Worm (Caenorhabditis elegans) whole organism, L1 larva: ENCODE data around the gene Y46G5A.34.

Experiments used
- C16A3.4 ChIP-seq: fragments of 150-350 bp; optimal IDR thresholded peaks from 2 replicates; lab custom pipeline; 2014; ENCODE audit warnings: missing biosample characterization, missing genetic modification characterization
- C34B4.2 ChIP-seq: sonication (generic microtip); optimal IDR thresholded peaks from 2 replicates; lab custom pipeline; 2017; ENCODE audit warnings: mild to moderate bottlenecking, missing genetic modification characterization, missing compliant biosample characterization
- F16B12.6 ChIP-seq: fragments of 150-350 bp; optimal IDR thresholded peaks from 2 replicates; lab custom pipeline; 2014; ENCODE audit warnings: missing biosample characterization, missing genetic modification characterization
- Y116A8C.19 ChIP-seq: sonication (generic microtip); optimal IDR thresholded peaks from 2 replicates; lab custom pipeline; 2016; ENCODE audit warnings: missing compliant biosample characterization, missing genetic modification characterization, borderline replicate concordance
- alr-1 ChIP-seq: fragments of 200-800 bp; sonication (Bioruptor generic); optimal IDR thresholded peaks from 2 replicates; lab custom pipeline; 2018; ENCODE audit warnings: borderline replicate concordance, mild to moderate bottlenecking, missing genetic modification characterization, missing compliant biosample characterization
- ceh-8 ChIP-seq: fragments of 200-800 bp; sonication (Bioruptor generic); optimal IDR thresholded peaks from 2 replicates; lab custom pipeline; 2018; ENCODE audit warnings: mild to moderate bottlenecking, missing genetic modification characterization, moderate library complexity, missing compliant biosample characterization
- ceh-82 ChIP-seq, 3 experiments: fragments of 150-350 bp in 1 of 3; sonication (generic microtip) in 2 of 3; optimal IDR thresholded peaks; 2 replicates each; lab custom pipeline; 2014 to 2017; ENCODE audit warnings: missing biosample characterization in 3 of 3, missing genetic modification characterization in 3 of 3
- dpl-1 ChIP-seq, 3 experiments: fragments of 150-350 bp in 2 of 3; sonication (generic microtip) in 1 of 3; optimal IDR thresholded peaks; 2 replicates each; lab custom pipeline; 2014 to 2017; ENCODE audit warnings: missing biosample characterization in 3 of 3, missing genetic modification characterization in 3 of 3, missing genetic modification reagents in 3 of 3
- efl-3 ChIP-seq: fragments of 200-800 bp; sonication (Bioruptor generic); optimal IDR thresholded peaks from 2 replicates; lab custom pipeline; 2018; ENCODE audit warnings: mild to moderate bottlenecking, missing genetic modification characterization, missing compliant biosample characterization
- egl-27 ChIP-seq, 2 experiments: fragments of 150-350 bp in 1 of 2; sonication (generic microtip); optimal IDR thresholded peaks; 3 replicates each; lab custom pipeline; 2017 to 2018; ENCODE audit warnings: missing biosample characterization in 2 of 2, missing genetic modification characterization in 2 of 2, missing genetic modification reagents in 2 of 2
- fkh-4 ChIP-seq: sonication (generic microtip); optimal IDR thresholded peaks from 2 replicates; lab custom pipeline; 2016; ENCODE audit warnings: missing compliant biosample characterization, missing genetic modification characterization, borderline replicate concordance
- fos-1 ChIP-seq: fragments of 150-350 bp; optimal IDR thresholded peaks from 2 replicates; lab custom pipeline; 2014; ENCODE audit warnings: missing biosample characterization, missing genetic modification characterization
- grh-1 ChIP-seq: fragments of 200-800 bp; sonication (Bioruptor generic); IDR thresholded peaks from 2 replicates; pipeline ENCODE4 v1.3.6; 2022; ENCODE audit warnings: missing genetic modification reagents, missing genetic modification characterization, missing compliant biosample characterization
- hlh-4 ChIP-seq: sonication (generic microtip); optimal IDR thresholded peaks from 2 replicates; lab custom pipeline; 2016; ENCODE audit warnings: mild to moderate bottlenecking, missing genetic modification characterization, missing compliant biosample characterization
- isw-1 ChIP-seq: fragments of 200-800 bp; sonication (Bioruptor generic); IDR thresholded peaks from 2 replicates; pipeline ENCODE4 v1.3.6; 2022; ENCODE audit warnings: missing genetic modification characterization, missing compliant biosample characterization
- lin-13 ChIP-seq: fragments of 150-350 bp; optimal IDR thresholded peaks from 2 replicates; lab custom pipeline; 2014; ENCODE audit warnings: missing biosample characterization, missing genetic modification reagents, missing genetic modification characterization
- lin-39 ChIP-seq: fragments of 150-350 bp; optimal IDR thresholded peaks from 2 replicates; lab custom pipeline; 2014; ENCODE audit warnings: missing biosample characterization, missing genetic modification reagents, missing genetic modification characterization
- mdl-1 ChIP-seq, 2 experiments: fragments of 150-350 bp; optimal IDR thresholded peaks; 2 replicates each; lab custom pipeline; 2014 to 2017; ENCODE audit warnings: missing biosample characterization in 2 of 2, missing genetic modification characterization in 2 of 2, inconsistent platforms in 1 of 2
- nhr-19 ChIP-seq: fragments of 200-800 bp; sonication (Bioruptor generic); conservative IDR thresholded peaks from 2 replicates; pipeline ENCODE4 v1.3.6; 2022; ENCODE audit warnings: missing genetic modification characterization, missing compliant biosample characterization
- nhr-20 ChIP-seq: sonication (generic microtip); optimal IDR thresholded peaks from 2 replicates; lab custom pipeline; 2016; ENCODE audit warnings: mild to moderate bottlenecking, missing genetic modification characterization, missing compliant biosample characterization
- nhr-237 ChIP-seq: fragments of 150-350 bp; optimal IDR thresholded peaks from 2 replicates; lab custom pipeline; 2014; ENCODE audit warnings: missing biosample characterization, missing genetic modification characterization
- nhr-77 ChIP-seq: fragments of 150-350 bp; optimal IDR thresholded peaks from 2 replicates; lab custom pipeline; 2014; ENCODE audit warnings: missing biosample characterization, missing genetic modification characterization
- nhr-85 ChIP-seq: sonication (generic microtip); peaks from one replicate; lab custom pipeline; 2016; ENCODE audit warnings: missing genetic modification characterization, inconsistent platforms, missing compliant biosample characterization
- skn-1 ChIP-seq: fragments of 150-350 bp; optimal IDR thresholded peaks from 2 replicates; lab custom pipeline; 2014; ENCODE audit warnings: missing biosample characterization, missing genetic modification characterization
- snu-23 ChIP-seq: sonication (generic microtip); optimal IDR thresholded peaks from 2 replicates; lab custom pipeline; 2016; ENCODE audit warnings: missing genetic modification characterization, missing compliant biosample characterization
- sox-4 ChIP-seq: sonication (generic microtip); optimal IDR thresholded peaks from 2 replicates; lab custom pipeline; 2016; ENCODE audit warnings: missing genetic modification characterization, missing compliant biosample characterization
- sup-37 ChIP-seq: fragments of 200-800 bp; sonication (Bioruptor generic); optimal IDR thresholded peaks from 2 replicates; lab custom pipeline; 2018; ENCODE audit warnings: mild to moderate bottlenecking, missing genetic modification characterization, missing compliant biosample characterization
- tbx-2 ChIP-seq: sonication (generic microtip); optimal IDR thresholded peaks from 2 replicates; lab custom pipeline; 2016; ENCODE audit warnings: missing genetic modification characterization, missing compliant biosample characterization
- unc-130 ChIP-seq: fragments of 150-350 bp; optimal IDR thresholded peaks from 2 replicates; lab custom pipeline; 2017; ENCODE audit warnings: missing biosample characterization, missing genetic modification characterization, inconsistent platforms
- unc-62 ChIP-seq: fragments of 150-350 bp; optimal IDR thresholded peaks from 2 replicates; lab custom pipeline; 2014; ENCODE audit warnings: missing biosample characterization, missing genetic modification reagents, missing genetic modification characterization
- unc-98 ChIP-seq: fragments of 200-800 bp; sonication (Bioruptor generic); IDR thresholded peaks from 2 replicates; pipeline ENCODE4 v1.3.6; 2022; ENCODE audit warnings: missing genetic modification characterization, missing compliant biosample characterization
- ztf-11 ChIP-seq, 2 experiments: sonication (generic microtip); optimal IDR thresholded peaks; 2 replicates each; lab custom pipeline; 2016 to 2017; ENCODE audit warnings: missing genetic modification characterization in 2 of 2, missing biosample characterization in 1 of 2, missing compliant biosample characterization in 1 of 2

The Y46G5A.34 gene

DNA sequence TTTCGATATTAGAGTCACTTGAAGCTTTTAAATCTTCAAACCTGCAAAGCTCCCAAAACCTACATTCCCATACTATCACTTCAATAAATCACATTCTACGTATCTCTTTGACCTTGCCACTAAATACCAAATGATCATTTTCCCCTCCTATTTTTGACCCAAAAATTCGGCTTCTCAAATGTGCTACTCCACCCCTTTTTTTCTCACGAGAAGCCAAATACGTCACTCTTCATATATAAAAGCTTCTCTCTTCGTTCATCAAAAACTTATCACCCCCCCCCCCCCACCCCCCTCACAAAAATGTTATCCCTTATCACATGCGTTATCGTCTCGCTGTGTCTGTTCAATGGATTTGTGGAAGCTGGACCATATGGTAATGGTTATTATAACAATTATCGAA, 50.3 kb downstream of the Y46G5A.34 start, which contains the start of gene Y46G5A.38:
Gene Y46G5A.38 (plus strand): TSS at position 301 of the 400 bp plus-strand sequence.
- TF ChIP-seq ceh-82 (tag; optimal IDR thresholded peaks at IDR 0.05; lab: Kevin White, UChicago) (no peak), efl-3 (no peak), fkh-4 (tag; lab: Kevin White, UChicago) (no peak), ceh-8 (no peak), egl-27 (tag; optimal IDR thresholded peaks at IDR 0.05; lab: Kevin White, UChicago) (no peak), sox-4 (no peak), unc-98 (GFP tag; lab: Robert Waterston, UW) (no peak), mdl-1 (tag; optimal IDR thresholded peaks at IDR 0.05; lab: Kevin White, UChicago) (no peak), Y116A8C.19 (no peak), lin-39 (tag; lab: Kevin White, UChicago) (no peak), nhr-77 (tag; lab: Kevin White, UChicago) (no peak), unc-62 (no peak), nhr-85 (no peak), C16A3.4 (no peak), dpl-1 (GFP tag; optimal IDR thresholded peaks at IDR 0.05; lab: Kevin White, UChicago) (no peak), fos-1 (tag; lab: Kevin White, UChicago) (no peak), sup-37 (GFP tag; lab: Kevin White, UChicago) (no peak), hlh-4 (tag; lab: Kevin White, UChicago) (no peak)

DNA sequence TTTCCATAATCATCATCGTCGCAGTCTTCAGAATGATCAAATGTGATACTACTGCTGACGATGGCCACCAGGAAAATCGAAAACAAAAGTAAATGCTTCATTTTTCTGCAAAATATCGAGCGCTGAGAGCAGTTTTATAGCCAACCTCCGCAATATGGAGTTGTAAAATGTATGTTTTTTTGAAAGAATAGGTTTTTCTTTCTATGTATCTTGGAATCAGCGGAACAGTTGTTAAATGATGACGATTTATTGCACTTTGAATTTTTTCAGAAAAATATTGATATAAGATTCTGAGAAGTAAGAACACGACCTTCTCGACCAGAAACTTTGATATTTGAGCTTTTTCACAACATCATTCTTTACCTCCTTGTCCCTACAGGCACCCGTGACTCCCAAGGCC, 52.4 kb downstream of the Y46G5A.34 start, which contains the start of gene Y46G5A.23:
Gene Y46G5A.23 (minus strand): TSS at position 101 of the 400 bp plus-strand sequence.
- TF ChIP-seq skn-1 (tag; lab: Kevin White, UChicago) (no peak), C34B4.2 (no peak), tbx-2 (no peak), F16B12.6 (tag; lab: Kevin White, UChicago) (no peak), nhr-237 (tag; lab: Kevin White, UChicago) (no peak), lin-13 (no peak), hlh-4 (tag; lab: Kevin White, UChicago) (no peak), unc-130 (tag; lab: Kevin White, UChicago) (no peak), efl-3 (no peak), grh-1 (GFP tag; lab: Robert Waterston, UW) (no peak), nhr-19 (no peak), isw-1 (no peak), snu-23 (GFP tag; lab: Kevin White, UChicago) (no peak), alr-1 (no peak)

DNA sequence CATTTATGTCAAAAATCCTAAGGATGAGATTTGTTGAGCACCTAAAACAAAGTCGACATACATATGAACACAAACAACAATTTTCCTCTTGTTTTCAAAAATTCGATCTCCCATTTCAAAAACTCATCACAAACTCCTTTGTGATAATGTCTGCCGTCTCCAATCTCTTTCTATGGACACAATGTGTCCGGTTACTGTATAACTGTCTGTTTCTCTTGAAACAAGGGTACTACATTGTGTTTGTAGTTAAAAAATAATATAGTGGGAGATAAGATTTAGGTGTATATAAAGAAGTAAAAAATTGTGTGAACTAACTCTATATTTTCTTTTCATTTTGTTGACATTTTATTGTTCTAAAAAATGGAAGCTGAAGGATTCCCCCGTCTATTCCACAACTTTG, 53.9 kb downstream of the Y46G5A.34 start, which contains the start of gene bcmo-1:
Gene bcmo-1 (plus strand): TSS at position 330 of the 400 bp plus-strand sequence.
- TF ChIP-seq nhr-20 (tag; lab: Kevin White, UChicago) (peak; percentile 25), ztf-11 (tag; optimal IDR thresholded peaks at IDR 0.05; lab: Kevin White, UChicago) (no peak)
- TF ChIP-seq, all 84 proteins: peak for 1
